Worm (Caenorhabditis elegans): ENCODE results near the gene F07A11.5.

F07A11.5 gene

DNA sequence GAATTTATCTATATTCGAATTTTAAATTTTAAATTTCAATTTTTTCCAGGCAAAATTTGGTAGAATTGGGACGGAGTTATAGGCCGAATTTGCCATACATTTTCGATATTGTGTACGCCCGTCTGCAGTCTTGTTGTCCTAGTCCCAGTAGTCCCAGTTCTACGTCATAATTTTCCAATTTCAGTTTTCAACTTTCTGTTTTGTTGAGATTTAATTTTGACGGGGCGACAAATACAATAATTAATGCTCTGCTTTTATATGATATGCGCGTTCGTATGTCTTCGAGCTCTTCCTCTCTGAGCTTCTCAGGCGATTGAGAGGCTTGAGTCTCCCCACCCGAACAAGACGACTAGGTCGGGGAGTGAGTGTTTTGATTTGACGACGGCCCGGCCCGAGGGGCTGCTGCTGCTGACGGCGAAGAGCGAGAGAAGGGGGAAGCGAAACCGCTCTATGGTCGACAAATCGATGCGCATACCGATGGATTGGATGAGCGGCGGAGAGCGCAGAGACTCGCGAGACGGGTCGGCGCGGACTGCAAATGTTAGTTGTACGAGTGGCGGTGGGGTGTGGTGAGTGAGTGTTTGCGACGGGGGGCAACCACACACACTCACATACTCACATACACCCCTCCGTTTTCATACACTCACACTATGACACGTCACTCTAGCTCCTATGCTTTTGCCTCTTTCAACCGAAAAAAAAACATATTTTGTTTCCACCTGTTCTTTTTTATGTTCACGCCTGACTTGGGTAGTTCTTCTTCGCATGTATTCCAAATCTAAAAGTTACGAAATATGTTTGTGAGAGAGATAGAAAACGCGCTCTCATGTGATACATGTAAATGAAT, 22.8 kb downstream of the F07A11.5 start (continued):
- TF ChIP-seq nhr-28 (tag; optimal IDR thresholded peaks at IDR 0.05) (peak; percentile 79), nhr-6 (tag; optimal IDR thresholded peaks at IDR 0.05) (peak; percentile 79), nhr-48 (tag; optimal IDR thresholded peaks at IDR 0.05) (peak; percentile 47), daf-16 (GFP tag; optimal IDR thresholded peaks at IDR 0.05) (peak in 1 of 2 experiments; percentile 20), daf-16 (tag; optimal IDR thresholded peaks at IDR 0.05) (peak; percentile 30), rbr-2 (tag; optimal IDR thresholded peaks at IDR 0.05) (peak; percentile 88), mes-2 (tag; optimal IDR thresholded peaks at IDR 0.05; ENCODE audit: poor library complexity, severe bottlenecking) (peak; percentile 77), nhr-237 (tag; optimal IDR thresholded peaks at IDR 0.05) (no peak), lir-3 (tag; optimal IDR thresholded peaks at IDR 0.05) (no peak), F49E8.2 (tag; optimal IDR thresholded peaks at IDR 0.05; ENCODE audit: borderline replicate concordance) (no peak), F44E2.7 (GFP tag; IDR thresholded peaks at IDR 0.05) (0 out of 2 replicates have a peak, but pooled peaks have one; percentile 61), lin-29 (GFP tag; IDR thresholded peaks at IDR 0.05) (no peak), spr-1 (tag; optimal IDR thresholded peaks at IDR 0.05) (peak; percentile 67), mxl-2 (GFP tag; conservative IDR thresholded peaks at IDR 0.05) (0 out of 2 replicates have a peak, but pooled peaks have one; percentile 25), nhr-76 (tag; optimal IDR thresholded peaks at IDR 0.05) (no peak), unc-39 (tag; optimal IDR thresholded peaks at IDR 0.05) (no peak), D1046.2 (GFP tag; IDR thresholded peaks at IDR 0.05) (no peak), sdz-12 (GFP tag; optimal IDR thresholded peaks at IDR 0.05) (no peak), ama-1 (optimal IDR thresholded peaks at IDR 0.05) (peak; percentile 77), zag-1 (tag; optimal IDR thresholded peaks at IDR 0.05) (peak; percentile 42), unc-130 (GFP tag; optimal IDR thresholded peaks at IDR 0.05) (no peak), duxl-1 (tag; optimal IDR thresholded peaks at IDR 0.05; ENCODE audit: poor library complexity) (peak; percentile 57), lin-15B (tag; optimal IDR thresholded peaks at IDR 0.05) (no peak), attf-4 (tag; optimal IDR thresholded peaks at IDR 0.05) (no peak), egl-43 (GFP tag; IDR thresholded peaks at IDR 0.05) (peak; percentile 90), nhr-77 (tag; optimal IDR thresholded peaks at IDR 0.05) (peak; percentile 49), ces-1 (GFP tag; optimal IDR thresholded peaks at IDR 0.05) (no peak), tra-1 (GFP tag; IDR thresholded peaks at IDR 0.05) (peak; percentile 61; the same call in 1 of the 2 replicates), mdt-29 (GFP tag; IDR thresholded peaks at IDR 0.05) (0 out of 2 replicates have a peak, but pooled peaks have one; percentile 19), ceh-44 (GFP tag; IDR thresholded peaks at IDR 0.05) (0 out of 2 replicates have a peak, but pooled peaks have one; percentile 29), nhr-10 (tag; optimal IDR thresholded peaks at IDR 0.05) (peak; percentile 37), ceh-20 (GFP tag; IDR thresholded peaks at IDR 0.05) (peak; percentile 87), dmd-8 (GFP tag; IDR thresholded peaks at IDR 0.05) (peak; percentile 58; the same call in 1 of the 2 replicates), zfp-3 (GFP tag; conservative IDR thresholded peaks at IDR 0.05) (0 out of 2 replicates have a peak, but pooled peaks have one; percentile 31), snpc-4 (tag; optimal IDR thresholded peaks at IDR 0.05) (no peak), mxl-3 (GFP tag; optimal IDR thresholded peaks at IDR 0.05) (peak; percentile 89), Y75B8A.6 (GFP tag; IDR thresholded peaks at IDR 0.05) (no peak), daf-19 (GFP tag; conservative IDR thresholded peaks at IDR 0.05) (no peak), tag-97 (GFP tag; IDR thresholded peaks at IDR 0.05) (0 out of 2 replicates have a peak, but pooled peaks have one; percentile 19), Y48G9A.11 (GFP tag; IDR thresholded peaks at IDR 0.05) (no peak), ceh-28 (tag; optimal IDR thresholded peaks at IDR 0.05) (peak; percentile 80), mep-1 (tag; optimal IDR thresholded peaks at IDR 0.05) (peak; percentile 90), set-16 (GFP tag; IDR thresholded peaks at IDR 0.05) (peak; percentile 99), lin-1 (GFP tag; IDR thresholded peaks at IDR 0.05) (peak; percentile 60), pha-4 (GFP tag; IDR thresholded peaks at IDR 0.05) (peak; percentile 78), pha-4 (tag; optimal IDR thresholded peaks at IDR 0.05) (peak; percentile 57), saeg-2 (GFP tag; IDR thresholded peaks at IDR 0.05) (peak; percentile 65; the same call in 1 of the 2 replicates), cey-2 (tag; optimal IDR thresholded peaks at IDR 0.05; ENCODE audit: borderline replicate concordance, insufficient read depth) (no peak), vab-7 (GFP tag; IDR thresholded peaks at IDR 0.05) (no peak)

All from whole organism, L4 larva.